Fruit fly (Drosophila melanogaster): ENCODE results near the gene CG3097.

Gene CG3097

dm6 chrX:5819972-5820371 lies 49.4 kb upstream of the CG3097 start (continued):
- no peak for TF ChIP-seq CG6276 (GFP tag; optimal IDR thresholded peaks at IDR 0.05)
- no peak for TF ChIP-seq Sox102F (GFP tag; optimal IDR thresholded peaks at IDR 0.05)
- no peak for TF ChIP-seq CG7368 (GFP tag; optimal IDR thresholded peaks at IDR 0.05)
- TF ChIP-seq pdm3 (GFP tag; optimal IDR thresholded peaks at IDR 0.05): no peak
- TF ChIP-seq dac (GFP tag; optimal IDR thresholded peaks at IDR 0.05): no peak
- TF ChIP-seq CG10631 (GFP tag; optimal IDR thresholded peaks at IDR 0.05): no peak
- no peak for TF ChIP-seq Eip75B (GFP tag; optimal IDR thresholded peaks at IDR 0.05)
- TF ChIP-seq CG11902 (GFP tag; optimal IDR thresholded peaks at IDR 0.05): no peak
- TF ChIP-seq CG1621 (tag; optimal IDR thresholded peaks at IDR 0.05): no peak
- no peak for TF ChIP-seq esn (GFP tag; optimal IDR thresholded peaks at IDR 0.05)
- no peak for TF ChIP-seq Hr38 (GFP tag; optimal IDR thresholded peaks at IDR 0.05)
- TF ChIP-seq CG6808 (GFP tag; optimal IDR thresholded peaks at IDR 0.05): no peak
- no peak for TF ChIP-seq CG15336 (GFP tag; IDR thresholded peaks at IDR 0.05)

dm6 chrX:5818428-5818827 lies 47.8 kb upstream of the CG3097 start, which contains the start of gene CG15765:
CG15765 (plus strand) TSS chrX:5818559.
- TF ChIP-seq CG7368 (GFP tag; optimal IDR thresholded peaks at IDR 0.05) (no peak), CG10631 (GFP tag; optimal IDR thresholded peaks at IDR 0.05) (no peak), Met (GFP tag; optimal IDR thresholded peaks at IDR 0.05) (no peak), CG16779 (tag; optimal IDR thresholded peaks at IDR 0.05) (no peak), CG6808 (GFP tag; optimal IDR thresholded peaks at IDR 0.05) (no peak), vri (GFP tag; optimal IDR thresholded peaks at IDR 0.05) (no peak), Hr38 (GFP tag; optimal IDR thresholded peaks at IDR 0.05) (no peak), CG31627 (GFP tag; optimal IDR thresholded peaks at IDR 0.05) (no peak), CG8632 (GFP tag; optimal IDR thresholded peaks at IDR 0.05) (no peak), Sox102F (GFP tag; optimal IDR thresholded peaks at IDR 0.05) (no peak), salr (GFP tag; optimal IDR thresholded peaks at IDR 0.05) (no peak), Smox (GFP tag; optimal IDR thresholded peaks at IDR 0.05) (no peak), CG8119 (GFP tag; IDR thresholded peaks at IDR 0.05) (no peak), Gug (GFP tag; IDR thresholded peaks at IDR 0.05) (no peak), dac (GFP tag; optimal IDR thresholded peaks at IDR 0.05) (no peak), net (GFP tag; optimal IDR thresholded peaks at IDR 0.05) (no peak)

dm6 chrX:5817191-5817590 lies 46.6 kb upstream of the CG3097 start:
- TF ChIP-seq CG32006 (GFP tag; optimal IDR thresholded peaks at IDR 0.05) (no peak), CG34406 (GFP tag; optimal IDR thresholded peaks at IDR 0.05) (no peak), net (GFP tag; optimal IDR thresholded peaks at IDR 0.05) (no peak), achi (GFP tag; optimal IDR thresholded peaks at IDR 0.05) (no peak), Hr4 (GFP tag; optimal IDR thresholded peaks at IDR 0.05) (no peak), CG6792 (GFP tag; optimal IDR thresholded peaks at IDR 0.05) (no peak), CG16779 (tag; optimal IDR thresholded peaks at IDR 0.05) (no peak), CG11294 (GFP tag; IDR thresholded peaks at IDR 0.05) (no peak), pdm3 (GFP tag; optimal IDR thresholded peaks at IDR 0.05) (no peak), Ets96B (tag; optimal IDR thresholded peaks at IDR 0.05) (no peak), Gug (GFP tag; IDR thresholded peaks at IDR 0.05) (no peak), Smox (GFP tag; optimal IDR thresholded peaks at IDR 0.05) (no peak), CG31627 (GFP tag; optimal IDR thresholded peaks at IDR 0.05) (no peak), CG8319 (GFP tag; optimal IDR thresholded peaks at IDR 0.05) (no peak), CG1621 (tag; optimal IDR thresholded peaks at IDR 0.05) (no peak), CG11762 (GFP tag; optimal IDR thresholded peaks at IDR 0.05; ENCODE audit: insufficient read depth) (no peak), acj6 (GFP tag; optimal IDR thresholded peaks at IDR 0.05) (no peak), Lpt (GFP tag; optimal IDR thresholded peaks at IDR 0.05) (no peak)

- TF ChIP-seq Sox14 (GFP tag; optimal IDR thresholded peaks at IDR 0.05) (no peak), CG8319 (GFP tag; optimal IDR thresholded peaks at IDR 0.05) (no peak), Smox (GFP tag; optimal IDR thresholded peaks at IDR 0.05) (no peak), Eip78C (GFP tag) (peak; percentile 12)
Measured at dm6 chrX:5815720-5816119, 45.1 kb upstream of the CG3097 start, which contains the start of gene AgmNAT. AgmNAT (minus strand) TSS chrX:5815820.
